Worm (Caenorhabditis elegans): ENCODE measurements around the gene hpo-31.

DNA sequence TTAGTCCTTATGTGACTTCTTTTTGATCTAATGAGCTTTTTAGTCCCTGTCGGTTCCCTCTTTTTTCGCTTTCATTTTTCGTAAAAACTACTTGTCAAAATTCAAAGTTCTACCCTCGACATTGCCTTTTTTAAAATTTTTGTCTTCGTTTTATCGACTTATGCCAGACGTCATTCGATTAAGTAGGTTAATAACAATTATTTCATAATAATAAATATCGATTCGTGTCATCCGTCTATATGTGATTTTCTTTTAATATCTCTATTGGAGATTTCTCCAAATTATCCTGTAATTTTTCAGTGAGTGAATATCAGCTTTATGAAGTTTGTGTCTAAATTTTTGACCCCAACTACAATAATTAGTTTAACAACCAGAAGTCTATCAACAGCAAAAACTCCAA lies at the start of gene hpo-31:
- TF ChIP-seq him-1 (tag; optimal IDR thresholded peaks at IDR 0.05) = no peak
- no peak for TF ChIP-seq W03F9.2 (tag; optimal IDR thresholded peaks at IDR 0.05)
- TF ChIP-seq dao-5 (tag; optimal IDR thresholded peaks at IDR 0.05) = no peak
